Fruit fly (Drosophila melanogaster) whole organism, pupa: Measurements from ENCODE around the gene Tm1.

Experiments used
- CG13204 ChIP-seq: fragments of 200-800 bp; sonication (Bioruptor generic); optimal IDR thresholded peaks from 2 replicates; lab custom pipeline; 2018; ENCODE audit warnings: missing biosample characterization, mild to moderate bottlenecking, missing genetic modification characterization, moderate library complexity
- CG15710 ChIP-seq: fragments of 200-800 bp; sonication (Bioruptor generic); optimal IDR thresholded peaks from 2 replicates; lab custom pipeline; 2018; ENCODE audit warnings: missing biosample characterization, mild to moderate bottlenecking, missing genetic modification characterization, moderate library complexity
- CG17806 ChIP-seq: fragments of 200-800 bp; sonication (Bioruptor generic); optimal IDR thresholded peaks from 2 replicates; lab custom pipeline; 2018; ENCODE audit warnings: missing biosample characterization, mild to moderate bottlenecking, missing genetic modification characterization, moderate library complexity

DNA sequence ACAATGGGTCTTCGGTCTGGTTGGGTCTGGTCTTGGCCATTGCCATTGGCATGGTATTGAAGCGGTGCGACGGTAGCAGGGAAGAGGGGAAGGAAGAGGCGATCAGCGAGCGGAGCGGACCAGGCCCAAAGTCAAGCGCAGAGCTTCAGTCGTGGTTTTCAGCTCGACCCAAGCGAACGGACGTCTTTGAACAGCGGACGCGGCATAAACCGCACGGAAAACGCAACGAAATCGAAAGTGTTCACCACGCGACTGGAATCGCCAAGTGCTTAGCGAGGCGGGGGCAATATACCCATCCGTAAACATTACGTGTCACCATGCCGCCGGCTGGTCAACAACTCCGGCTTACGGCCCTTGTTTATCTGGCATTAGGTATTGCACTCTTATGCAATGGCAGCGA, 38.3 kb downstream of the Tm1 start, which contains the start of gene CG14866:
- TF ChIP-seq CG13204 (GFP tag; lab: Kevin White, UChicago) (no peak), CG15710 (tag; lab: Kevin White, UChicago) (no peak), CG17806 (tag; lab: Kevin White, UChicago) (no peak)
